Worm (Caenorhabditis elegans): Measurements from ENCODE around the gene F11C7.6.
"Not testable (repeated sequence)": the region's sequence is repeated elsewhere in the genome, so short reads cannot be mapped to it uniquely, and the experiment has no call there.

DNA sequence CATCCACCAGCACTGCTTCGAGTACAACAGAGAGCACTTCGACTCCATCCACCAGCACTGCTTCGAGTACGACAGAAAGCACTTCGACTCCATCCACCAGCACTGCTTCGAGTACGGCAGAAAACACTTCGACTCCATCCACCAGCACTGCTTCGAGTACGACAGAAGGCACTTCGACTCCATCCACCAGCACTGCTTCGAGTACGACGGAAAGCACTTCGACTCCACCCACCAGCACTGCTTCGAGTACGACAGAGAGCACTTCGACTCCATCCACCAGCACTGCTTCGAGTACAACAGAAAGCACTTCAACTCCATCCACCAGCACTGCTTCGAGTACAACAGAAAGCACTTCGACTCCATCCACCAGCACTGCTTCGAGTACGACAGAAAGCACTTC, 43.3 kb downstream of the F11C7.6 start:
- not testable (repeated sequence) for TF ChIP-seq F13H6.1 (tag; optimal IDR thresholded peaks at IDR 0.05); unc-86 (tag; optimal IDR thresholded peaks at IDR 0.05); K09A11.1 (tag; optimal IDR thresholded peaks at IDR 0.05; ENCODE audit: insufficient read depth); ceh-22 (tag; optimal IDR thresholded peaks at IDR 0.05); elt-2 (tag; optimal IDR thresholded peaks at IDR 0.05); eyg-1 (tag; optimal IDR thresholded peaks at IDR 0.05); dmd-4 (tag; optimal IDR thresholded peaks at IDR 0.05; ENCODE audit: borderline replicate concordance)
